3 worm cellular contexts compared by ENCODE assay signal in genomic region chrIII:7238727-7239126, ce11.
TF ChIP-seq lines count a peak whose summit lies in the region.

Gene pars-1, plus strand, starts transcription at chrIII:7239027.

TF ChIP-seq in whole organism, L2 larva, 48 proteins besides CTCF, POLR2A, EP300 and RAD21:
- no peak for TF ChIP-seq elt-1 (tag; optimal IDR thresholded peaks at IDR 0.05; lab: Kevin White, UChicago)
- TF ChIP-seq nhr-129 (tag; optimal IDR thresholded peaks at IDR 0.05; lab: Kevin White, UChicago), result peak; percentile 22

TF ChIP-seq in whole organism, L4 larva, 104 proteins besides CTCF, POLR2A, EP300 and RAD21:
- no peak for TF ChIP-seq Y75B8A.6 (GFP tag; IDR thresholded peaks at IDR 0.05; lab: Robert Waterston, UW)
- TF ChIP-seq zip-2 (tag; optimal IDR thresholded peaks at IDR 0.05; lab: Kevin White, UChicago), result peak; percentile 46
TF ChIP-seq in whole organism, L4 larva: peak in this region for 1.

TF ChIP-seq in whole organism, young adult, 124 proteins besides CTCF, POLR2A, EP300 and RAD21:
- no peak for TF ChIP-seq lag-1 (GFP tag; IDR thresholded peaks at IDR 0.05; lab: Robert Waterston, UW)
- TF ChIP-seq cebp-1 (GFP tag; IDR thresholded peaks at IDR 0.05; lab: Robert Waterston, UW), result no peak
- TF ChIP-seq cebp-1 (tag; optimal IDR thresholded peaks at IDR 0.05; lab: Kevin White, UChicago), result peak; percentile 89
